Worm (Caenorhabditis elegans): ENCODE measurements around the gene Y54F10BM.23.

Gene Y54F10BM.23

DNA sequence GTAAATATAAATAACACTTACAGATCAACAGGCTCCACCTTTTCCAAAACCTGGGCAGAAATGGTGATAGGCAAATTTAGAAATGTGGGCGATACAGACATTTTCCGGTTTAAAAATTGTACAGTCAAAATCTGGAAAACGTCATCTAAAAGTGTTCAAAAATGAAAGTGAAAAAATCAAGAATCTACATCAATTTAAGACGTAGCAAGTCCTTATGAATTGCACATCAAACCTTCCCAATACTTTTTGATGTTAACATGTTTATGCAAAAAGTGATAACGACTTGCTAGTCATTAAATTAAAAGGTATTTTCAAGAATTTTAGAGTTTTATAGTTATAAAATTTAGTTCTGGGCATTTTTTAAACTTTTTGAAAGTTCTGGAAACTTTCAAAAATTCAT is 28.0 kb downstream of the Y54F10BM.23 start, which contains the start of gene fbxa-7:
fbxa-7 (minus strand) TSS at position 101 of the 400 bp plus-strand sequence.
- TF ChIP-seq bed-1 (GFP tag; IDR thresholded peaks at IDR 0.05) (no peak), B0336.3 (GFP tag; IDR thresholded peaks at IDR 0.05) (no peak), zfh-2 (GFP tag; conservative IDR thresholded peaks at IDR 0.05) (no peak)

ce11 chrIII:2245727-2246126 is 33.6 kb downstream of the Y54F10BM.23 start, which contains the start of gene srd-67:
Gene srd-67 (minus strand): TSS chrIII:2245827.
- TF ChIP-seq lsy-27 (tag; optimal IDR thresholded peaks at IDR 0.05; ENCODE audit: borderline replicate concordance, insufficient read depth) (no peak), let-526 (GFP tag; IDR thresholded peaks at IDR 0.05) (no peak), lin-54 (GFP tag; optimal IDR thresholded peaks at IDR 0.05) (no peak), ztf-26 (tag; optimal IDR thresholded peaks at IDR 0.05) (no peak), tbp1 (GFP tag; optimal IDR thresholded peaks at IDR 0.05) (no peak), rec-8 (tag; optimal IDR thresholded peaks at IDR 0.05) (no peak), dox-1 (GFP tag; IDR thresholded peaks at IDR 0.05) (no peak), B0261.1 (tag; optimal IDR thresholded peaks at IDR 0.05) (no peak), rpc-1 (optimal IDR thresholded peaks at IDR 0.05) (no peak), rpc-1 (tag; optimal IDR thresholded peaks at IDR 0.05) (no peak), lin-40 (tag; optimal IDR thresholded peaks at IDR 0.05) (no peak), F10E7.11 (tag; optimal IDR thresholded peaks at IDR 0.05) (no peak), ztf-18 (tag; optimal IDR thresholded peaks at IDR 0.05) (no peak), hmg-1.2 (GFP tag; IDR thresholded peaks at IDR 0.05) (no peak), ZK185.1 (tag; optimal IDR thresholded peaks at IDR 0.05; ENCODE audit: poor library complexity, severe bottlenecking) (no peak), pha-4 (tag; optimal IDR thresholded peaks at IDR 0.05) (no peak), bed-2 (GFP tag; IDR thresholded peaks at IDR 0.05) (no peak), let-607 (tag; optimal IDR thresholded peaks at IDR 0.05) (no peak), somi-1 (GFP tag; optimal IDR thresholded peaks at IDR 0.05) (no peak), die-1 (tag; optimal IDR thresholded peaks at IDR 0.05) (no peak), egrh-3 (GFP tag; IDR thresholded peaks at IDR 0.05) (no peak)

DNA sequence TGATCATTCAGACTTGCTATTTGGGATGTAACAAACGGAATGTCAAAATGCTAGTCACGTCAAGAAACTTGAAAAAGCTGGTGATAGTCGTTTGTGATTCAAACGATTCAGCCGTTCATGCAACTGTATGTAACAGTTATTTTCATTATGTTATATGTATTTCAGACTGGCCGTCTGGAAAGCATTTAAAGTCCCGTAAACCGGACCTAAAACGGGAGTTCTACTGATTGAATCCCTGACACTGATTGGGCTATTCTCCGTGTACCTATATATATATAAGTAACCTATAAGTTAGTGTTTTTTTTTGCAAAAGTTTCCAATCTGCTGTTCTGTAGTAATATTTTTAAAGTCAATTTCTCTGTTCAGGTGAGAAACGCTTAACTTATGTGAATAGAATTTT is 35.7 kb downstream of the Y54F10BM.23 start:
- TF ChIP-seq cebp-1 (GFP tag; IDR thresholded peaks at IDR 0.05) (no peak), cebp-1 (tag; optimal IDR thresholded peaks at IDR 0.05) (no peak), akir-1 (GFP tag; optimal IDR thresholded peaks at IDR 0.05) (no peak), dpl-1 (GFP tag; optimal IDR thresholded peaks at IDR 0.05) (no peak), nhr-27 (tag; optimal IDR thresholded peaks at IDR 0.05) (no peak), unc-62 (GFP tag; optimal IDR thresholded peaks at IDR 0.05) (no peak), nhr-179 (tag; optimal IDR thresholded peaks at IDR 0.05) (no peak), hrde-1 (tag; optimal IDR thresholded peaks at IDR 0.05; ENCODE audit: borderline replicate concordance) (no peak), madf-10 (tag; optimal IDR thresholded peaks at IDR 0.05) (no peak), F57A8.1 (GFP tag; optimal IDR thresholded peaks at IDR 0.05) (no peak), sptf-2 (GFP tag; optimal IDR thresholded peaks at IDR 0.05) (no peak)

- TF ChIP-seq snpc-1.1 (tag; optimal IDR thresholded peaks at IDR 0.05; ENCODE audit: insufficient read depth), result no peak
- no peak for TF ChIP-seq cebp-1 (GFP tag; IDR thresholded peaks at IDR 0.05)
- no peak for TF ChIP-seq cebp-1 (tag; optimal IDR thresholded peaks at IDR 0.05)
- TF ChIP-seq F33H1.4 (GFP tag; IDR thresholded peaks at IDR 0.05), result no peak
- TF ChIP-seq rpc-1 (optimal IDR thresholded peaks at IDR 0.05), result no peak
- TF ChIP-seq rpc-1 (tag; optimal IDR thresholded peaks at IDR 0.05), result no peak
These were observed 38.9 kb downstream of the Y54F10BM.23 start, which contains the start of gene srz-56 for ce11 chrIII:2240471-2240870. Gene srz-56 (plus strand): TSS chrIII:2240771.

Measured in whole organism, young adult.